Worm (Caenorhabditis elegans) whole organism, L3 larva: ENCODE data around the gene twk-7.

Experiments
- R02D3.7 ChIP-seq: fragments of 150-350 bp; optimal IDR thresholded peaks from 2 replicates; lab custom pipeline; 2014; ENCODE audit warnings: missing biosample characterization, missing genetic modification characterization
- ZK546.5 ChIP-seq: sonication (generic microtip); optimal IDR thresholded peaks from 2 replicates; lab custom pipeline; 2017; ENCODE audit warnings: missing biosample characterization, missing genetic modification characterization
- aly-2 ChIP-seq: fragments of 150-350 bp; optimal IDR thresholded peaks from 2 replicates; lab custom pipeline; 2014; ENCODE audit warnings: missing biosample characterization, missing genetic modification characterization
- ama-1 ChIP-seq: fragments of 150-350 bp; optimal IDR thresholded peaks from 2 replicates; lab custom pipeline; 2018
- ceh-16 ChIP-seq: sonication (generic microtip); optimal IDR thresholded peaks from 2 replicates; lab custom pipeline; 2017; ENCODE audit warnings: missing biosample characterization, missing genetic modification characterization
- ceh-28 ChIP-seq: fragments of 150-350 bp; optimal IDR thresholded peaks from 2 replicates; lab custom pipeline; 2014; ENCODE audit warnings: missing biosample characterization, missing genetic modification reagents, missing genetic modification characterization
- ceh-82 ChIP-seq: fragments of 150-350 bp; optimal IDR thresholded peaks from 2 replicates; lab custom pipeline; 2014; ENCODE audit warnings: missing biosample characterization, missing genetic modification characterization
- ceh-9 ChIP-seq: sonication (generic microtip); optimal IDR thresholded peaks from 2 replicates; lab custom pipeline; 2018; ENCODE audit warnings: missing biosample characterization, missing genetic modification characterization
- daf-12 ChIP-seq: fragments of 150-350 bp; optimal IDR thresholded peaks from 2 replicates; lab custom pipeline; 2014; ENCODE audit warnings: missing biosample characterization, missing genetic modification reagents, missing genetic modification characterization
- egl-27 ChIP-seq: sonication (generic microtip); optimal IDR thresholded peaks from 4 replicates; lab custom pipeline; 2017; ENCODE audit warnings: missing biosample characterization, missing genetic modification reagents, missing genetic modification characterization
- egl-5 ChIP-seq: fragments of 150-350 bp; optimal IDR thresholded peaks from 2 replicates; lab custom pipeline; 2017; ENCODE audit warnings: missing biosample characterization, missing genetic modification reagents, missing genetic modification characterization, inconsistent platforms
- elt-1 ChIP-seq: fragments of 150-350 bp; optimal IDR thresholded peaks from 2 replicates; lab custom pipeline; 2014; ENCODE audit warnings: missing biosample characterization, missing genetic modification characterization
- elt-2 ChIP-seq: sonication (generic microtip); optimal IDR thresholded peaks from 2 replicates; lab custom pipeline; 2016; ENCODE audit warnings: missing genetic modification reagents, mild to moderate bottlenecking, missing genetic modification characterization, missing compliant biosample characterization
- elt-3 ChIP-seq, 3 experiments: fragments of 150-350 bp in 1 of 3; sonication (generic microtip) in 2 of 3; optimal IDR thresholded peaks; 2 replicates in 2 of 3; 4 replicates in 1 of 3; lab custom pipeline; 2014 to 2017; ENCODE audit warnings: missing biosample characterization in 3 of 3, missing genetic modification characterization in 3 of 3
- eor-1 ChIP-seq, 2 experiments: fragments of 150-350 bp; optimal IDR thresholded peaks; 2 replicates each; lab custom pipeline; 2014 to 2018; ENCODE audit warnings: missing biosample characterization in 2 of 2, missing genetic modification characterization in 2 of 2
- fkh-10 ChIP-seq: sonication (generic microtip); optimal IDR thresholded peaks from 2 replicates; lab custom pipeline; 2017; ENCODE audit warnings: missing biosample characterization, missing genetic modification reagents, missing genetic modification characterization
- fkh-2 ChIP-seq: fragments of 150-350 bp; optimal IDR thresholded peaks from 2 replicates; lab custom pipeline; 2014; ENCODE audit warnings: missing biosample characterization, missing genetic modification reagents, missing genetic modification characterization
- fos-1 ChIP-seq: fragments of 150-350 bp; optimal IDR thresholded peaks from 2 replicates; lab custom pipeline; 2014; ENCODE audit warnings: missing biosample characterization, missing genetic modification characterization
- hmg-11 ChIP-seq: sonication (generic microtip); optimal IDR thresholded peaks from 2 replicates; lab custom pipeline; 2016; ENCODE audit warnings: missing genetic modification characterization, missing compliant biosample characterization
- jun-1 ChIP-seq: fragments of 150-350 bp; optimal IDR thresholded peaks from 2 replicates; lab custom pipeline; 2014; ENCODE audit warnings: missing biosample characterization, missing genetic modification reagents, missing genetic modification characterization
- lin-15B ChIP-seq: fragments of 150-350 bp; optimal IDR thresholded peaks from 2 replicates; lab custom pipeline; 2014; ENCODE audit warnings: missing biosample characterization, missing genetic modification characterization
- lin-39 ChIP-seq: fragments of 150-350 bp; optimal IDR thresholded peaks from 2 replicates; lab custom pipeline; 2018; ENCODE audit warnings: missing biosample characterization, missing genetic modification reagents, missing genetic modification characterization
- lsy-12 ChIP-seq: sonication (generic microtip); optimal IDR thresholded peaks from 2 replicates; lab custom pipeline; 2016; ENCODE audit warnings: mild to moderate bottlenecking, missing genetic modification characterization, missing compliant biosample characterization
- mdl-1 ChIP-seq: fragments of 150-350 bp; optimal IDR thresholded peaks from 2 replicates; lab custom pipeline; 2014; ENCODE audit warnings: missing biosample characterization, missing genetic modification characterization
- mml-1 ChIP-seq: fragments of 150-350 bp; sonication (generic microtip); optimal IDR thresholded peaks from 3 replicates; lab custom pipeline; 2014; ENCODE audit warnings: missing biosample characterization, missing genetic modification characterization
- nfya-1 ChIP-seq: sonication (generic microtip); optimal IDR thresholded peaks from 2 replicates; lab custom pipeline; 2017; ENCODE audit warnings: missing genetic modification characterization, mild to moderate bottlenecking, missing compliant biosample characterization, antibody characterized with exemption, moderate library complexity; ENCODE audit not compliant: insufficient read depth
- nhr-11 ChIP-seq: fragments of 150-350 bp; optimal IDR thresholded peaks from 2 replicates; lab custom pipeline; 2014; ENCODE audit warnings: missing biosample characterization, missing genetic modification characterization
- nhr-12 ChIP-seq: fragments of 150-350 bp; optimal IDR thresholded peaks from 2 replicates; lab custom pipeline; 2014; ENCODE audit warnings: missing biosample characterization, missing genetic modification characterization
- nhr-23 ChIP-seq: fragments of 150-350 bp; optimal IDR thresholded peaks from 2 replicates; lab custom pipeline; 2014; ENCODE audit warnings: missing biosample characterization, missing genetic modification reagents, missing genetic modification characterization
- nhr-237 ChIP-seq: fragments of 150-350 bp; optimal IDR thresholded peaks from 2 replicates; lab custom pipeline; 2014; ENCODE audit warnings: missing biosample characterization, missing genetic modification characterization
- nhr-25 ChIP-seq: sonication (generic microtip); optimal IDR thresholded peaks from 2 replicates; lab custom pipeline; 2017; ENCODE audit warnings: missing biosample characterization, missing genetic modification characterization
- nhr-28 ChIP-seq: fragments of 150-350 bp; optimal IDR thresholded peaks from 2 replicates; lab custom pipeline; 2014; ENCODE audit warnings: missing biosample characterization, missing genetic modification characterization
- nhr-43 ChIP-seq: sonication (generic microtip); optimal IDR thresholded peaks from 2 replicates; lab custom pipeline; 2016; ENCODE audit warnings: mild to moderate bottlenecking, missing genetic modification characterization, missing compliant biosample characterization; ENCODE audit not compliant: poor library complexity, severe bottlenecking
- nhr-67 ChIP-seq: fragments of 150-350 bp; optimal IDR thresholded peaks from 2 replicates; lab custom pipeline; 2014; ENCODE audit warnings: missing biosample characterization, missing genetic modification characterization
- nhr-76 ChIP-seq: fragments of 150-350 bp; sonication (generic microtip); optimal IDR thresholded peaks from 5 replicates; lab custom pipeline; 2014; ENCODE audit warnings: missing biosample characterization, missing genetic modification characterization
- nhr-77 ChIP-seq: fragments of 150-350 bp; optimal IDR thresholded peaks from 2 replicates; lab custom pipeline; 2014; ENCODE audit warnings: missing biosample characterization, missing genetic modification characterization
- pha-4 ChIP-seq: fragments of 150-350 bp; optimal IDR thresholded peaks from 2 replicates; lab custom pipeline; 2014; ENCODE audit warnings: missing biosample characterization, missing genetic modification reagents, missing genetic modification characterization
- pqm-1 ChIP-seq: fragments of 150-350 bp; optimal IDR thresholded peaks from 2 replicates; lab custom pipeline; 2017; ENCODE audit warnings: missing biosample characterization, missing genetic modification characterization, inconsistent platforms
- sea-2 ChIP-seq: fragments of 150-350 bp; sonication (generic microtip); optimal IDR thresholded peaks from 4 replicates; lab custom pipeline; 2014; ENCODE audit warnings: missing biosample characterization, missing genetic modification reagents, missing genetic modification characterization
- skn-1 ChIP-seq: fragments of 150-350 bp; optimal IDR thresholded peaks from 2 replicates; lab custom pipeline; 2014; ENCODE audit warnings: missing biosample characterization, missing genetic modification characterization
- snpc-4 ChIP-seq: fragments of 150-350 bp; optimal IDR thresholded peaks from 2 replicates; lab custom pipeline; 2014; ENCODE audit warnings: missing biosample characterization, missing genetic modification characterization
- tbx-2 ChIP-seq: sonication (generic microtip); optimal IDR thresholded peaks from 2 replicates; lab custom pipeline; 2016; ENCODE audit warnings: mild to moderate bottlenecking, missing genetic modification characterization, missing compliant biosample characterization
- unc-39 ChIP-seq: sonication (generic microtip); optimal IDR thresholded peaks from 4 replicates; lab custom pipeline; 2017; ENCODE audit warnings: missing biosample characterization, missing genetic modification characterization
- unc-62 ChIP-seq: fragments of 150-350 bp; sonication (generic microtip); optimal IDR thresholded peaks from 4 replicates; lab custom pipeline; 2014; ENCODE audit warnings: missing biosample characterization, missing genetic modification reagents, missing genetic modification characterization
- zag-1 ChIP-seq: fragments of 150-350 bp; optimal IDR thresholded peaks from 2 replicates; lab custom pipeline; 2014; ENCODE audit warnings: missing biosample characterization, missing genetic modification characterization
- ztf-11 ChIP-seq: fragments of 150-350 bp; optimal IDR thresholded peaks from 2 replicates; lab custom pipeline; 2014; ENCODE audit warnings: missing biosample characterization, missing genetic modification characterization
- ztf-4 ChIP-seq: fragments of 150-350 bp; optimal IDR thresholded peaks from 2 replicates; lab custom pipeline; 2014; ENCODE audit warnings: missing biosample characterization, missing genetic modification characterization

Gene twk-7

DNA sequence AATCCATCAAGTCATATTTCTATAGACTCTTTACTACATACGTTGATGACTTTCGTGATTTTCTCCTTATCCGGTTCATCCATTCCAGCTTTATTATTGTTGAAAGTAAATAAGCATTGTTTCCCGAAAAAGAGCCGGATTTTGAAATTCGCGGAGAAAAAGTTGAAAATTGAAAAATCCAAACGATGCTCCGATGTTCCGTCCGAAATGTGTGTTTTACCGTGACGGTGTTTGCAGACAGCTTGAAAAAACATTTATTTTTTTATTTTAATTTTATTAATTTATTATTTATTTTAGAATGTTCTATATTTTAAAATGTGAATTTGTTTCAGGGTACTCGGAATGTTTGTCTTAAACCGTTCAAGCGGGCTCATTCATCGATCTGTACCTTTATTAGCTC, 12.7 kb downstream of the twk-7 start, which contains the start of gene dnj-10:
Gene dnj-10, plus strand, starts transcription at position 333 of the 400 bp plus-strand sequence.
- TF ChIP-seq elt-3 (tag; optimal IDR thresholded peaks at IDR 0.05; lab: Kevin White, UChicago) = no peak
- no peak for TF ChIP-seq fkh-10 (GFP tag; lab: Kevin White, UChicago)
- TF ChIP-seq aly-2 (tag; lab: Kevin White, UChicago) = no peak
- no peak for TF ChIP-seq ceh-28 (tag; lab: Kevin White, UChicago)
- TF ChIP-seq skn-1 = peak; percentile 25
- no peak for TF ChIP-seq nhr-43
- no peak for TF ChIP-seq nhr-76 (tag; lab: Kevin White, UChicago)
- no peak for TF ChIP-seq lsy-12
- no peak for TF ChIP-seq fkh-2
- no peak for TF ChIP-seq daf-12
- TF ChIP-seq ceh-16 (tag; lab: Kevin White, UChicago) = no peak
- TF ChIP-seq sea-2 (GFP tag; lab: Kevin White, UChicago) = no peak
- no peak for TF ChIP-seq unc-62 (GFP tag; lab: Kevin White, UChicago)
- TF ChIP-seq nhr-28 = no peak
- no peak for TF ChIP-seq mdl-1 (tag; lab: Kevin White, UChicago)
- peak; percentile 26 for TF ChIP-seq hmg-11 (tag; lab: Kevin White, UChicago)
- no peak for TF ChIP-seq elt-1 (tag; lab: Kevin White, UChicago)
- TF ChIP-seq ZK546.5 (tag; lab: Kevin White, UChicago) = no peak
- TF ChIP-seq unc-39 = no peak
- no peak for TF ChIP-seq pqm-1
- TF ChIP-seq ztf-4 = no peak
- TF ChIP-seq nfya-1 = peak; percentile 72
- TF ChIP-seq R02D3.7 (tag; lab: Kevin White, UChicago) = peak; percentile 6
- TF ChIP-seq lin-39 (tag; lab: Kevin White, UChicago) = peak; percentile 4
- no peak for TF ChIP-seq egl-5 (tag; lab: Kevin White, UChicago)
- no peak for TF ChIP-seq nhr-77
- peak; percentile 84 for TF ChIP-seq pha-4 (tag; lab: Kevin White, UChicago)
- TF ChIP-seq eor-1 (tag; optimal IDR thresholded peaks at IDR 0.05; lab: Kevin White, UChicago) = no peak
- no peak for TF ChIP-seq tbx-2 (tag; lab: Kevin White, UChicago)
- no peak for TF ChIP-seq ztf-11 (tag; lab: Kevin White, UChicago)
- no peak for TF ChIP-seq nhr-12 (tag; lab: Kevin White, UChicago)
- peak; percentile 60 for TF ChIP-seq nhr-23 (tag; lab: Kevin White, UChicago)
- TF ChIP-seq ceh-9 (tag; lab: Kevin White, UChicago) = no peak
- TF ChIP-seq elt-2 (tag; lab: Kevin White, UChicago) = peak; percentile 16
- TF ChIP-seq mml-1 (tag; lab: Kevin White, UChicago) = no peak
- TF ChIP-seq nhr-11 (tag; lab: Kevin White, UChicago) = no peak
- no peak for TF ChIP-seq nhr-237 (tag; lab: Kevin White, UChicago)
- no peak for TF ChIP-seq ama-1 (lab: Kevin White, UChicago)
- no peak for TF ChIP-seq egl-27
- no peak for TF ChIP-seq ceh-82 (tag; lab: Kevin White, UChicago)
- TF ChIP-seq zag-1 (tag; lab: Kevin White, UChicago) = no peak
- peak; percentile 92 for TF ChIP-seq lin-15B (tag; lab: Kevin White, UChicago)
- no peak for TF ChIP-seq jun-1 (tag; lab: Kevin White, UChicago)
- TF ChIP-seq nhr-25 (tag; lab: Kevin White, UChicago) = no peak
- TF ChIP-seq nhr-67 (tag; lab: Kevin White, UChicago) = no peak
- TF ChIP-seq fos-1 (tag; lab: Kevin White, UChicago) = no peak
- peak; percentile 16 for TF ChIP-seq snpc-4 (tag; lab: Kevin White, UChicago)
- TF ChIP-seq, all 47 proteins: peak for 10
